Worm (Caenorhabditis elegans): Measurements from ENCODE around the gene M01E10.3.

ce11 chrIII:2057570-2057969, 3.6 kb upstream of the M01E10.3 start, which contains the start of gene Y39A3A.2:
- TF ChIP-seq nhr-237 (tag; optimal IDR thresholded peaks at IDR 0.05) (no peak), mdl-1 (tag; optimal IDR thresholded peaks at IDR 0.05) (no peak), R02D3.7 (tag; optimal IDR thresholded peaks at IDR 0.05) (no peak), snpc-4 (tag; optimal IDR thresholded peaks at IDR 0.05) (no peak), nhr-77 (tag; optimal IDR thresholded peaks at IDR 0.05) (no peak), elt-1 (tag; optimal IDR thresholded peaks at IDR 0.05) (no peak), fos-1 (tag; optimal IDR thresholded peaks at IDR 0.05) (no peak), nhr-21 (tag; optimal IDR thresholded peaks at IDR 0.05) (no peak), unc-62 (GFP tag; optimal IDR thresholded peaks at IDR 0.05) (no peak), ama-1 (optimal IDR thresholded peaks at IDR 0.05) (no peak), blmp-1 (tag; optimal IDR thresholded peaks at IDR 0.05; ENCODE audit: insufficient read depth) (no peak), zag-1 (tag; optimal IDR thresholded peaks at IDR 0.05) (no peak), lin-13 (GFP tag; optimal IDR thresholded peaks at IDR 0.05) (no peak)
